Fruit fly (Drosophila melanogaster) whole organism, embryonic: ENCODE results near the gene CG11342.

Experiments
- Abd-B ChIP-seq: fragments of 200-800 bp; sonication (Bioruptor generic); optimal IDR thresholded peaks from 2 replicates; lab custom pipeline; 2018; ENCODE audit warnings: missing biosample characterization, mild to moderate bottlenecking, missing genetic modification characterization, moderate library complexity
- Bgb ChIP-seq: fragments of 200-800 bp; sonication (Bioruptor generic); IDR thresholded peaks from 2 replicates; pipeline ENCODE4 v1.3.6; 2022; ENCODE audit warnings: missing biosample characterization, missing genetic modification characterization; ENCODE audit not compliant: partially characterized antibody
- CG10321 ChIP-seq: fragments of 200-800 bp; sonication (Bioruptor generic); IDR thresholded peaks from 2 replicates; pipeline ENCODE4 v1.3.6; 2022; ENCODE audit warnings: missing biosample characterization, missing genetic modification characterization
- CG11085 ChIP-seq: fragments of 200-800 bp; sonication (Bioruptor generic); IDR thresholded peaks from 2 replicates; pipeline ENCODE4 v1.3.6; 2022; ENCODE audit warnings: missing biosample characterization, missing genetic modification characterization
- CG11093 ChIP-seq: fragments of 200-800 bp; sonication (Bioruptor generic); IDR thresholded peaks from 3 replicates; pipeline ENCODE4 v1.3.6; 2022; ENCODE audit warnings: missing biosample characterization, missing genetic modification characterization
- CG11560 ChIP-seq: fragments of 200-800 bp; sonication (Bioruptor generic); IDR thresholded peaks from 3 replicates; pipeline ENCODE4 v1.3.6; 2022; ENCODE audit warnings: missing biosample characterization, missing genetic modification characterization
- CG12155 ChIP-seq: fragments of 200-800 bp; sonication (Bioruptor generic); optimal IDR thresholded peaks from 3 replicates; lab custom pipeline; 2016; ENCODE audit warnings: missing biosample characterization, missing genetic modification characterization
- CG12219 ChIP-seq: fragments of 200-800 bp; sonication (Bioruptor generic); optimal IDR thresholded peaks from 3 replicates; lab custom pipeline; 2018; ENCODE audit warnings: missing biosample characterization, mild to moderate bottlenecking, missing genetic modification characterization
- CG12299 ChIP-seq: fragments of 200-800 bp; sonication (Bioruptor generic); optimal IDR thresholded peaks from 2 replicates; lab custom pipeline; 2018; ENCODE audit warnings: missing biosample characterization, mild to moderate bottlenecking, missing genetic modification characterization
- CG12744 ChIP-seq: fragments of 200-800 bp; sonication (Bioruptor generic); optimal IDR thresholded peaks from 2 replicates; lab custom pipeline; 2016; ENCODE audit warnings: missing biosample characterization, missing genetic modification characterization
- CG13296 ChIP-seq: fragments of 200-800 bp; sonication (Bioruptor generic); optimal IDR thresholded peaks from 3 replicates; lab custom pipeline; 2018; ENCODE audit warnings: missing biosample characterization, mild to moderate bottlenecking, missing genetic modification characterization
- CG13775 ChIP-seq: fragments of 200-800 bp; sonication (Bioruptor generic); optimal IDR thresholded peaks from 3 replicates; lab custom pipeline; 2017; ENCODE audit warnings: missing biosample characterization, mild to moderate bottlenecking, missing genetic modification characterization
- CG15514 ChIP-seq: fragments of 200-800 bp; sonication (Bioruptor generic); optimal IDR thresholded peaks from 3 replicates; lab custom pipeline; 2017; ENCODE audit warnings: missing biosample characterization, missing genetic modification characterization, mild to moderate bottlenecking, moderate library complexity, missing genetic modification reagents
- CG18011 ChIP-seq: fragments of 200-800 bp; sonication (Bioruptor generic); optimal IDR thresholded peaks from 2 replicates; lab custom pipeline; 2017; ENCODE audit warnings: missing biosample characterization, missing genetic modification characterization, mild to moderate bottlenecking, moderate library complexity, missing genotype
- CG30020 ChIP-seq: fragments of 200-800 bp; optimal IDR thresholded peaks from 2 replicates; lab custom pipeline; 2019; ENCODE audit warnings: missing biosample characterization, mild to moderate bottlenecking, missing genetic modification characterization, moderate library complexity
- CG3407 ChIP-seq: fragments of 200-800 bp; sonication (Bioruptor generic); optimal IDR thresholded peaks from 2 replicates; lab custom pipeline; 2018; ENCODE audit warnings: missing biosample characterization, mild to moderate bottlenecking, missing genetic modification characterization
- CG3838 ChIP-seq: fragments of 200-800 bp; sonication (Bioruptor generic); optimal IDR thresholded peaks from 3 replicates; lab custom pipeline; 2016; ENCODE audit warnings: missing biosample characterization, missing genetic modification characterization
- CG3847 ChIP-seq: fragments of 200-800 bp; sonication (Bioruptor generic); IDR thresholded peaks from 2 replicates; pipeline ENCODE4 v1.3.6; 2022; ENCODE audit warnings: missing biosample characterization, missing genetic modification characterization
- CG6254 ChIP-seq: fragments of 200-800 bp; sonication (Bioruptor generic); optimal IDR thresholded peaks from 3 replicates; lab custom pipeline; 2017; ENCODE audit warnings: mild to moderate bottlenecking, missing biosample characterization, missing genetic modification reagents, missing genetic modification characterization
- CG6689 ChIP-seq: fragments of 200-800 bp; sonication (Bioruptor generic); IDR thresholded peaks from 2 replicates; pipeline ENCODE4 v1.3.6; 2022; ENCODE audit warnings: missing biosample characterization, missing genetic modification characterization
- CG8290 ChIP-seq, 3 experiments: fragments of 200-800 bp; sonication (Bioruptor generic); optimal IDR thresholded peaks; 2 replicates each; lab custom pipeline; 2016 to 2019; ENCODE audit warnings: missing biosample characterization in 3 of 3, missing genetic modification characterization in 3 of 3, mild to moderate bottlenecking in 2 of 3, moderate library complexity in 1 of 3
- Hr39 ChIP-seq: fragments of >200 bp; optimal IDR thresholded peaks from 2 replicates; lab custom pipeline; 2017
- Lpt ChIP-seq: fragments of >200 bp; optimal IDR thresholded peaks from 2 replicates; lab custom pipeline; 2018; ENCODE audit warnings: missing biosample characterization, missing genetic modification characterization
- Myb ChIP-seq: fragments of 200-800 bp; sonication (Bioruptor generic); optimal IDR thresholded peaks from 2 replicates; lab custom pipeline; 2016; ENCODE audit warnings: missing biosample characterization, missing genetic modification characterization
- Neu2 ChIP-seq: fragments of 200-800 bp; sonication (Bioruptor generic); optimal IDR thresholded peaks from 3 replicates; lab custom pipeline; 2016; ENCODE audit warnings: missing biosample characterization, missing genetic modification characterization, borderline replicate concordance
- Opbp ChIP-seq: fragments of 200-800 bp; sonication (Bioruptor generic); IDR thresholded peaks from 3 replicates; pipeline ENCODE4 v1.3.6; 2022; ENCODE audit warnings: missing biosample characterization, missing genetic modification characterization; ENCODE audit not compliant: partially characterized antibody
- PHDP ChIP-seq: fragments of 200-800 bp; sonication (Bioruptor generic); optimal IDR thresholded peaks from 3 replicates; lab custom pipeline; 2018; ENCODE audit warnings: missing biosample characterization, mild to moderate bottlenecking, missing genetic modification characterization, moderate library complexity
- Ptx1 ChIP-seq: fragments of 200-800 bp; sonication (Bioruptor generic); IDR thresholded peaks from 2 replicates; pipeline ENCODE4 v1.3.6; 2022; ENCODE audit warnings: missing biosample characterization, missing genetic modification characterization
- al ChIP-seq: fragments of 200-800 bp; sonication (Bioruptor generic); IDR thresholded peaks from 2 replicates; pipeline ENCODE4 v1.3.6; 2022; ENCODE audit warnings: missing biosample characterization, missing genetic modification characterization
- ash1 ChIP-seq: fragments of 200-800 bp; sonication (Bioruptor generic); optimal IDR thresholded peaks from 2 replicates; lab custom pipeline; 2018; ENCODE audit warnings: missing biosample characterization, mild to moderate bottlenecking, missing genetic modification characterization
- bigmax ChIP-seq: fragments of 200-800 bp; sonication (Bioruptor generic); optimal IDR thresholded peaks from 2 replicates; lab custom pipeline; 2018; ENCODE audit warnings: missing biosample characterization, mild to moderate bottlenecking, missing genetic modification characterization
- br ChIP-seq: fragments of >200 bp; optimal IDR thresholded peaks from 2 replicates; lab custom pipeline; 2017
- bsh ChIP-seq, 2 experiments: fragments of 200-800 bp; sonication (Bioruptor generic); optimal IDR thresholded peaks; 2 replicates each; lab custom pipeline; 2017 to 2018; ENCODE audit warnings: mild to moderate bottlenecking in 2 of 2, missing biosample characterization in 2 of 2, missing genetic modification characterization in 2 of 2, moderate library complexity in 1 of 2
- cg ChIP-seq: fragments of 200-800 bp; sonication (Bioruptor generic); optimal IDR thresholded peaks from 3 replicates; lab custom pipeline; 2019; ENCODE audit warnings: missing biosample characterization, mild to moderate bottlenecking, missing genetic modification characterization, moderate library complexity
- croc ChIP-seq: fragments of 200-800 bp; sonication (Bioruptor generic); conservative IDR thresholded peaks from 3 replicates; pipeline ENCODE4 v1.3.6; 2022; ENCODE audit warnings: missing biosample characterization, missing genetic modification characterization
- crol ChIP-seq: fragments of 200-800 bp; sonication (Bioruptor generic); IDR thresholded peaks from 2 replicates; pipeline ENCODE4 v1.3.6; 2022; ENCODE audit warnings: missing biosample characterization, missing genetic modification characterization
- eyg ChIP-seq: fragments of 200-800 bp; sonication (Bioruptor generic); optimal IDR thresholded peaks from 3 replicates; lab custom pipeline; 2016; ENCODE audit warnings: missing biosample characterization, missing genetic modification characterization
- fd102C ChIP-seq: fragments of 200-800 bp; sonication (Bioruptor generic); optimal IDR thresholded peaks from 2 replicates; lab custom pipeline; 2018; ENCODE audit warnings: missing biosample characterization, mild to moderate bottlenecking, missing genetic modification characterization, moderate library complexity
- fru ChIP-seq: fragments of >200 bp; optimal IDR thresholded peaks from 2 replicates; lab custom pipeline; 2017
- hbn ChIP-seq: fragments of 200-800 bp; sonication (Bioruptor generic); IDR thresholded peaks from 2 replicates; pipeline ENCODE4 v1.3.6; 2022; ENCODE audit warnings: missing biosample characterization, missing genetic modification characterization; ENCODE audit not compliant: partially characterized antibody
- klu ChIP-seq: fragments of 200-800 bp; sonication (Bioruptor generic); IDR thresholded peaks from 2 replicates; pipeline ENCODE4 v1.3.6; 2022; ENCODE audit warnings: missing biosample characterization, missing genetic modification characterization
- lbe ChIP-seq: fragments of 200-800 bp; sonication (Bioruptor generic); optimal IDR thresholded peaks from 2 replicates; lab custom pipeline; 2016; ENCODE audit warnings: missing biosample characterization, mild to moderate bottlenecking, missing genetic modification characterization
- lola ChIP-seq, 3 experiments: fragments of >200 bp in 2 of 3; fragments of 200-800 bp in 1 of 3; sonication (Bioruptor generic) in 1 of 3; optimal IDR thresholded peaks; 2 replicates each; lab custom pipeline; 2017 to 2019; ENCODE audit warnings: missing biosample characterization in 3 of 3, missing genetic modification characterization in 3 of 3, mild to moderate bottlenecking in 1 of 3, moderate library complexity in 1 of 3
- mld ChIP-seq: fragments of 200-800 bp; sonication (Bioruptor generic); IDR thresholded peaks from 3 replicates; pipeline ENCODE4 v1.3.6; 2022; ENCODE audit warnings: missing biosample characterization, missing genetic modification characterization; ENCODE audit not compliant: partially characterized antibody
- psq ChIP-seq: fragments of 200-800 bp; sonication (Bioruptor generic); optimal IDR thresholded peaks from 2 replicates; lab custom pipeline; 2017; ENCODE audit warnings: missing biosample characterization, missing genetic modification characterization
- run ChIP-seq: fragments of 200-800 bp; sonication (Bioruptor generic); optimal IDR thresholded peaks from 3 replicates; lab custom pipeline; 2018; ENCODE audit warnings: missing biosample characterization, mild to moderate bottlenecking, missing genetic modification characterization
- shn ChIP-seq: fragments of 200-800 bp; sonication (Bioruptor generic); optimal IDR thresholded peaks from 3 replicates; lab custom pipeline; 2016; ENCODE audit warnings: missing biosample characterization, missing genetic modification characterization
- slbo ChIP-seq: fragments of 200-800 bp; sonication (Bioruptor generic); IDR thresholded peaks from 2 replicates; pipeline ENCODE4 v1.3.6; 2022; ENCODE audit warnings: missing biosample characterization, missing genetic modification characterization
- tll ChIP-seq, 2 experiments: fragments of 200-800 bp in 1 of 2; fragments of >200 bp in 1 of 2; sonication (Bioruptor generic) in 1 of 2; optimal IDR thresholded peaks; 2 replicates each; lab custom pipeline; 2017 to 2019; ENCODE audit warnings: missing biosample characterization in 2 of 2, missing genetic modification characterization in 2 of 2, mild to moderate bottlenecking in 1 of 2, moderate library complexity in 1 of 2

Gene CG11342

dm6 chr3L:4406653-4407257 lies 39.5 kb upstream of the CG11342 start, which contains the start of gene TP53INP (continued):
- TF ChIP-seq CG30020 = peak; percentile 64
- no peak for TF ChIP-seq mld (GFP tag; lab: Robert Waterston, UW)
- TF ChIP-seq bigmax (GFP tag; lab: Kevin White, UChicago) = no peak
- peak; percentile 48 for TF ChIP-seq Neu2
- TF ChIP-seq Opbp (GFP tag; lab: Robert Waterston, UW) = peak; percentile 58; the same call in 1 of the 3 replicates
- peak; percentile 48; the same call in 1 of the 2 replicates for TF ChIP-seq Bgb (GFP tag; lab: Robert Waterston, UW)
- TF ChIP-seq CG11085 = no peak
- peak; percentile 43 for TF ChIP-seq CG12744 (GFP tag; lab: Kevin White, UChicago)
- TF ChIP-seq Hr39 = no peak
- TF ChIP-seq lbe (GFP tag; lab: Kevin White, UChicago) = peak; percentile 66
- peak; percentile 60 for TF ChIP-seq CG18011
- TF ChIP-seq CG10321 (GFP tag; lab: Robert Waterston, UW) = no peak
- peak; percentile 89 for TF ChIP-seq cg (GFP tag; lab: Kevin White, UChicago)
- peak; percentile 76 for TF ChIP-seq CG6254 (GFP tag; lab: Kevin White, UChicago)
- TF ChIP-seq Ptx1 (GFP tag; lab: Robert Waterston, UW) = peak; percentile 81
- TF ChIP-seq CG12155 (GFP tag; lab: Kevin White, UChicago) = peak; percentile 78
- peak; percentile 83 for TF ChIP-seq CG12299 (tag; lab: Kevin White, UChicago)
- peak; percentile 60 for TF ChIP-seq shn (GFP tag; lab: Kevin White, UChicago)
- 0 out of 3 replicates have a peak, but pooled peaks have one; percentile 35 for TF ChIP-seq CG11560
- peak; percentile 76 for TF ChIP-seq slbo (GFP tag; lab: Robert Waterston, UW)
- TF ChIP-seq psq = peak; percentile 46
- TF ChIP-seq bsh (GFP tag; optimal IDR thresholded peaks at IDR 0.05; lab: Kevin White, UChicago) = peak; percentile 86 to 87
- peak; percentile 30 for TF ChIP-seq CG3838
- TF ChIP-seq CG11093 (GFP tag; lab: Robert Waterston, UW) = peak; percentile 62; the same call in 1 of the 3 replicates
- TF ChIP-seq fru = no peak
- peak; percentile 88 for TF ChIP-seq Abd-B (GFP tag; lab: Kevin White, UChicago)
- no peak for TF ChIP-seq Lpt (GFP tag; lab: Kevin White, UChicago)
- TF ChIP-seq lola (GFP tag; optimal IDR thresholded peaks at IDR 0.05; lab: Kevin White, UChicago) = peak in 1 of 3 experiments; percentile 93
- 0 out of 2 replicates have a peak, but pooled peaks have one; percentile 31 for TF ChIP-seq crol (GFP tag; lab: Robert Waterston, UW)
- TF ChIP-seq CG3847 (GFP tag; lab: Robert Waterston, UW) = peak; percentile 67
- TF ChIP-seq CG15514 (GFP tag; lab: Kevin White, UChicago) = peak; percentile 48
- TF ChIP-seq Myb (GFP tag; lab: Kevin White, UChicago) = peak; percentile 51
- peak; percentile 83 for TF ChIP-seq CG13296
- TF ChIP-seq ash1 (GFP tag; lab: Kevin White, UChicago) = peak; percentile 7
- peak; percentile 69 for TF ChIP-seq CG6689 (GFP tag; lab: Robert Waterston, UW)
- no peak for TF ChIP-seq hbn (GFP tag; lab: Robert Waterston, UW)
- TF ChIP-seq fd102C (GFP tag; lab: Kevin White, UChicago) = peak; percentile 52
- TF ChIP-seq eyg (GFP tag; lab: Kevin White, UChicago) = peak; percentile 62
- TF ChIP-seq CG12219 = peak; percentile 83
- peak; percentile 84 for TF ChIP-seq CG13775 (GFP tag; lab: Kevin White, UChicago)
- no peak for TF ChIP-seq br (lab: Kevin White, UChicago)
- peak in 1 of 2 experiments; percentile 23 for TF ChIP-seq tll (GFP tag; optimal IDR thresholded peaks at IDR 0.05; lab: Kevin White, UChicago)
- peak; percentile 44; the same call in 1 of the 2 replicates for TF ChIP-seq al (GFP tag; lab: Robert Waterston, UW)
- TF ChIP-seq CG8290 (GFP tag; optimal IDR thresholded peaks at IDR 0.05; lab: Kevin White, UChicago) = peak; percentile 65
- TF ChIP-seq CG8290 (tag; optimal IDR thresholded peaks at IDR 0.05; lab: Kevin White, UChicago) = peak; percentile 24 to 64
- TF ChIP-seq run (tag; lab: Kevin White, UChicago) = peak; percentile 82
- peak; percentile 75 for TF ChIP-seq croc (GFP tag; lab: Robert Waterston, UW)
- TF ChIP-seq klu (GFP tag; lab: Robert Waterston, UW) = peak; percentile 69; the same call in 1 of the 2 replicates
- TF ChIP-seq PHDP (tag; lab: Kevin White, UChicago) = peak; percentile 88
- TF ChIP-seq CG3407 = peak; percentile 85
